Worm (Caenorhabditis elegans) whole organism, midembryonic: ENCODE results near the gene msp-32.

Source experiments
- T22C8.4 ChIP-seq: fragments of 200-800 bp; sonication (Bioruptor generic); IDR thresholded peaks from 2 replicates; pipeline ENCODE4 v1.3.6; 2022; ENCODE audit warnings: missing genetic modification characterization, missing compliant biosample characterization
- cog-1 ChIP-seq: sonication (generic microtip); optimal IDR thresholded peaks from 2 replicates; lab custom pipeline; 2016; ENCODE audit warnings: missing genetic modification characterization, missing compliant biosample characterization
- flt-1 ChIP-seq: fragments of 200-800 bp; sonication (Bioruptor generic); IDR thresholded peaks from 2 replicates; pipeline ENCODE4 v1.3.6; 2022; ENCODE audit warnings: missing genetic modification characterization, missing compliant biosample characterization
- klf-2 ChIP-seq: fragments of 200-800 bp; sonication (Bioruptor generic); conservative IDR thresholded peaks from 2 replicates; pipeline ENCODE4 v1.3.6; 2022; ENCODE audit warnings: missing genetic modification reagents, missing genetic modification characterization, missing compliant biosample characterization
- med-1 ChIP-seq: sonication (generic microtip); optimal IDR thresholded peaks from 2 replicates; lab custom pipeline; 2017; ENCODE audit warnings: missing genetic modification characterization, mild to moderate bottlenecking, missing compliant biosample characterization, antibody characterized with exemption, missing genetic modification reagents; ENCODE audit not compliant: insufficient read depth
- ref-1 ChIP-seq: fragments of 200-800 bp; sonication (Bioruptor generic); conservative IDR thresholded peaks from 2 replicates; pipeline ENCODE4 v1.3.6; 2022; ENCODE audit warnings: missing genetic modification reagents, missing genetic modification characterization, missing compliant biosample characterization
- tab-1 ChIP-seq: fragments of 200-800 bp; sonication (Bioruptor generic); IDR thresholded peaks from 2 replicates; pipeline ENCODE4 v1.3.6; 2022; ENCODE audit warnings: missing genetic modification characterization, missing compliant biosample characterization
- ztf-23 ChIP-seq: fragments of 200-800 bp; sonication (Bioruptor generic); IDR thresholded peaks from 2 replicates; pipeline ENCODE4 v1.3.6; 2022; ENCODE audit warnings: missing genetic modification reagents, missing genetic modification characterization, missing compliant biosample characterization
- ztf-29 ChIP-seq: fragments of 200-800 bp; sonication (Bioruptor generic); IDR thresholded peaks from 2 replicates; pipeline ENCODE4 v1.3.6; 2022; ENCODE audit warnings: missing genetic modification reagents, missing genetic modification characterization, missing compliant biosample characterization

ce11 chrII:4920608-4921007 lies 22.0 kb downstream of the msp-32 start:
- no peak for TF ChIP-seq ztf-29
- TF ChIP-seq tab-1 (GFP tag; lab: Robert Waterston, UW): no peak
- TF ChIP-seq cog-1 (tag; lab: Kevin White, UChicago): no peak
- no peak for TF ChIP-seq ztf-23 (GFP tag; lab: Robert Waterston, UW)
- no peak for TF ChIP-seq flt-1 (GFP tag; lab: Robert Waterston, UW)
- TF ChIP-seq med-1 (GFP tag; lab: Kevin White, UChicago): no peak
- TF ChIP-seq T22C8.4 (GFP tag; lab: Robert Waterston, UW): no peak
- TF ChIP-seq ref-1 (GFP tag; lab: Robert Waterston, UW): no peak
- TF ChIP-seq klf-2: no peak
